Worm (Caenorhabditis elegans): ENCODE results near the gene C23G10.10.

DNA sequence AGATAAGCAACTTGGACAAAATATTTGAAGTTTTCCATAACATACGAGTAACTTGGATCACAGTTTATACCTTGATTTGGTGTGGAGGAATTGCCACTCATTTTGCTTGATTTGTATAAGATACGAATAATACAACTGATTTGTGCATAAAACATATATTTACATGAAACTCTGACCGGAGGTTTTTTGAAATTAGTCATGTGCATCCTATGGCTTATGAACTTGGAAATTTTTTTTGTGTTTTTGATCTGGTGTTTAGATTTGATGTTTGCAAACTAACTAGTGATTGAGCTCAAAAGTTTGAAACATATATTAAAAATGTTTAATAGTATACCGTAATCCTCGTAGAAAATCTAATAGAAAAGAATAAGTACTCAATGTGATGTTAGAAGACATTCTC lies 40.9 kb upstream of the C23G10.10 start, which contains the start of gene srg-8:
- TF ChIP-seq him-1 (tag; optimal IDR thresholded peaks at IDR 0.05) (no peak), dao-5 (tag; optimal IDR thresholded peaks at IDR 0.05) (no peak), W03F9.2 (tag; optimal IDR thresholded peaks at IDR 0.05) (no peak)

Measured in whole organism, L4/young adult.